Fruit fly (Drosophila melanogaster): ENCODE results near the gene CG32563.
A peak's percentile ranks its signal among the peaks of the same experiment; 100 is the strongest.

CG32563 gene

dm6 chrX:17249326-17249725, 41.1 kb downstream of the CG32563 start, which contains the start of gene CG8675 (continued):
- no peak for TF ChIP-seq NFAT (GFP tag; IDR thresholded peaks at IDR 0.05)
- TF ChIP-seq gsb-n (tag; optimal IDR thresholded peaks at IDR 0.05), result no peak
- TF ChIP-seq CG13287 (GFP tag; IDR thresholded peaks at IDR 0.05; ENCODE audit: partially characterized antibody), result peak; percentile 24; the same call in 1 of the 2 replicates
- no peak for TF ChIP-seq Xrp1 (GFP tag; IDR thresholded peaks at IDR 0.05)
- TF ChIP-seq jing (GFP tag; optimal IDR thresholded peaks at IDR 0.05), result no peak
- TF ChIP-seq Sin3A (optimal IDR thresholded peaks at IDR 0.05), result no peak
- TF ChIP-seq CrebB (tag; optimal IDR thresholded peaks at IDR 0.05), result no peak
- TF ChIP-seq CG16815 (GFP tag; optimal IDR thresholded peaks at IDR 0.05), result no peak
- no peak for TF ChIP-seq CG9727 (GFP tag; optimal IDR thresholded peaks at IDR 0.05)
- TF ChIP-seq grn (GFP tag; optimal IDR thresholded peaks at IDR 0.05), result no peak
- TF ChIP-seq ci (GFP tag; IDR thresholded peaks at IDR 0.05), result no peak
- TF ChIP-seq fd64A (GFP tag; optimal IDR thresholded peaks at IDR 0.05), result no peak
- no peak for TF ChIP-seq fu2 (GFP tag; optimal IDR thresholded peaks at IDR 0.05)
- no peak for TF ChIP-seq klu (GFP tag; IDR thresholded peaks at IDR 0.05)
- no peak for TF ChIP-seq h (optimal IDR thresholded peaks at IDR 0.05)
- TF ChIP-seq usp (GFP tag; optimal IDR thresholded peaks at IDR 0.05), result no peak
- TF ChIP-seq CG4424 (GFP tag; optimal IDR thresholded peaks at IDR 0.05), result no peak
- 0 out of 2 replicates have a peak, but pooled peaks have one; percentile 27 for TF ChIP-seq Scr (GFP tag; IDR thresholded peaks at IDR 0.05; ENCODE audit: partially characterized antibody)
- peak; percentile 18 for TF ChIP-seq Hey (tag; optimal IDR thresholded peaks at IDR 0.05)
- TF ChIP-seq her (GFP tag; optimal IDR thresholded peaks at IDR 0.05), result no peak
- no peak for TF ChIP-seq Ets65A (GFP tag)
- TF ChIP-seq Med (GFP tag), result peak; percentile 70
- TF ChIP-seq CG2712 (tag; optimal IDR thresholded peaks at IDR 0.05), result peak; percentile 16
- TF ChIP-seq CG3163 (GFP tag; optimal IDR thresholded peaks at IDR 0.05), result no peak
- TF ChIP-seq amos (GFP tag; IDR thresholded peaks at IDR 0.05; ENCODE audit: partially characterized antibody), result peak; percentile 21; the same call in 1 of the 2 replicates
- TF ChIP-seq Aef1 (GFP tag; IDR thresholded peaks at IDR 0.05), result no peak
- no peak for TF ChIP-seq bbx (GFP tag; IDR thresholded peaks at IDR 0.05; ENCODE audit: partially characterized antibody)
- TF ChIP-seq CG3847 (GFP tag; IDR thresholded peaks at IDR 0.05), result 0 out of 2 replicates have a peak, but pooled peaks have one; percentile 24
- no peak for TF ChIP-seq Meics (GFP tag; optimal IDR thresholded peaks at IDR 0.05)
- TF ChIP-seq Blimp-1 (GFP tag; optimal IDR thresholded peaks at IDR 0.05), result no peak
- peak; percentile 67 for TF ChIP-seq Lhr (GFP tag; optimal IDR thresholded peaks at IDR 0.05)
- no peak for TF ChIP-seq CG13123 (GFP tag; optimal IDR thresholded peaks at IDR 0.05)
- no peak for TF ChIP-seq hkb (optimal IDR thresholded peaks at IDR 0.05)
- TF ChIP-seq hkb (GFP tag; IDR thresholded peaks at IDR 0.05), result no peak
- no peak for TF ChIP-seq CG2199 (GFP tag; IDR thresholded peaks at IDR 0.05)
- TF ChIP-seq cad (GFP tag; optimal IDR thresholded peaks at IDR 0.05), result peak; percentile 81
- TF ChIP-seq Abd-B (GFP tag; optimal IDR thresholded peaks at IDR 0.05), result peak; percentile 1
- TF ChIP-seq CG17186 (GFP tag; optimal IDR thresholded peaks at IDR 0.05), result peak; percentile 17
- no peak for TF ChIP-seq D19B (GFP tag; optimal IDR thresholded peaks at IDR 0.05)
- no peak for TF ChIP-seq so (GFP tag; IDR thresholded peaks at IDR 0.05)
- TF ChIP-seq CG1603 (tag; optimal IDR thresholded peaks at IDR 0.05), result peak; percentile 50
- no peak for TF ChIP-seq ro (GFP tag; IDR thresholded peaks at IDR 0.05)
- TF ChIP-seq Lpt (GFP tag; optimal IDR thresholded peaks at IDR 0.05), result no peak
- no peak for TF ChIP-seq Adf1 (GFP tag; IDR thresholded peaks at IDR 0.05)
- no peak for TF ChIP-seq Antp (GFP tag; optimal IDR thresholded peaks at IDR 0.05)
- TF ChIP-seq YL-1 (GFP tag; optimal IDR thresholded peaks at IDR 0.05), result peak; percentile 49
- no peak for TF ChIP-seq crol (GFP tag; IDR thresholded peaks at IDR 0.05)
- TF ChIP-seq CG30431 (GFP tag; optimal IDR thresholded peaks at IDR 0.05), result no peak
- no peak for TF ChIP-seq dati (GFP tag; IDR thresholded peaks at IDR 0.05)
- TF ChIP-seq CG9215 (GFP tag; IDR thresholded peaks at IDR 0.05), result no peak
- TF ChIP-seq Hmr (GFP tag; optimal IDR thresholded peaks at IDR 0.05), result no peak
- no peak for TF ChIP-seq seq (GFP tag; IDR thresholded peaks at IDR 0.05)
- peak; percentile 52 for TF ChIP-seq MESR4 (GFP tag; optimal IDR thresholded peaks at IDR 0.05)
- peak; percentile 61 for TF ChIP-seq pzg (GFP tag; optimal IDR thresholded peaks at IDR 0.05)
